Fruit fly (Drosophila melanogaster) whole organism, wandering third instar larva: ENCODE results near the gene CG16953.
A peak's percentile ranks its signal among the peaks of the same experiment; 100 is the strongest.

ENCODE experiments used
- Abd-B ChIP-seq: fragments of >200 bp; optimal IDR thresholded peaks from 2 replicates; lab custom pipeline; 2017; ENCODE audit warnings: missing biosample characterization, missing genetic modification characterization
- CG32264 ChIP-seq: fragments of 200-800 bp; sonication (Bioruptor generic); optimal IDR thresholded peaks from 2 replicates; lab custom pipeline; 2016; ENCODE audit warnings: missing biosample characterization, missing genetic modification characterization
- CG9705 ChIP-seq: fragments of 200-800 bp; sonication (Bioruptor generic); optimal IDR thresholded peaks from 2 replicates; lab custom pipeline; 2018; ENCODE audit warnings: missing biosample characterization, mild to moderate bottlenecking, missing genetic modification characterization
- CrebA ChIP-seq: fragments of 200-800 bp; sonication (Bioruptor generic); optimal IDR thresholded peaks from 2 replicates; lab custom pipeline; 2016; ENCODE audit warnings: missing biosample characterization, mild to moderate bottlenecking, missing genetic modification characterization, borderline replicate concordance
- Dfd ChIP-seq: fragments of >200 bp; optimal IDR thresholded peaks from 2 replicates; lab custom pipeline; 2017; ENCODE audit warnings: missing biosample characterization, missing genetic modification characterization
- Dif ChIP-seq: fragments of 200-275, 200-300 bp; sonication (Bioruptor generic); optimal IDR thresholded peaks from 2 replicates; lab custom pipeline; 2018; ENCODE audit warnings: missing biosample characterization, missing genetic modification characterization; ENCODE audit not compliant: partially characterized antibody
- GATAd ChIP-seq: sonication (Bioruptor generic); optimal IDR thresholded peaks from 2 replicates; lab custom pipeline; 2016; ENCODE audit warnings: missing biosample characterization, missing genetic modification characterization
- HLH106 ChIP-seq: fragments of 200-800 bp; optimal IDR thresholded peaks from 3 replicates; lab custom pipeline; 2019; ENCODE audit warnings: missing biosample characterization, mild to moderate bottlenecking, missing genetic modification characterization, moderate library complexity
- Hnf4 ChIP-seq: fragments of 200-800 bp; sonication (Bioruptor generic); optimal IDR thresholded peaks from 2 replicates; lab custom pipeline; 2016; ENCODE audit warnings: missing biosample characterization, mild to moderate bottlenecking, missing genetic modification characterization
- Hr78 ChIP-seq: fragments of >200 bp; optimal IDR thresholded peaks from 2 replicates; lab custom pipeline; 2017; ENCODE audit warnings: missing biosample characterization, missing genetic modification characterization
- Hr83 ChIP-seq: fragments of 200-300 bp; sonication (Bioruptor generic); optimal IDR thresholded peaks from 2 replicates; lab custom pipeline; 2016; ENCODE audit warnings: missing biosample characterization, mild to moderate bottlenecking, missing genetic modification characterization, moderate library complexity; ENCODE audit not compliant: poor library complexity, severe bottlenecking
- Jra ChIP-seq: sonication (Bioruptor generic); optimal IDR thresholded peaks from 2 replicates; lab custom pipeline; 2016; ENCODE audit warnings: missing biosample characterization, missing genetic modification characterization
- Mio ChIP-seq: sonication (Bioruptor generic); optimal IDR thresholded peaks from 2 replicates; lab custom pipeline; 2016; ENCODE audit warnings: missing biosample characterization, missing genetic modification characterization
- Myc ChIP-seq: fragments of >200 bp; optimal IDR thresholded peaks from 2 replicates; lab custom pipeline; 2017
- N ChIP-seq: fragments of >200 bp; optimal IDR thresholded peaks from 2 replicates; lab custom pipeline; 2018; ENCODE audit warnings: missing biosample characterization, missing external identifiers, missing genetic modification characterization
- OdsH ChIP-seq: fragments of 200-800 bp; sonication (Bioruptor generic); optimal IDR thresholded peaks from 2 replicates; lab custom pipeline; 2016; ENCODE audit warnings: missing biosample characterization, mild to moderate bottlenecking, missing genetic modification characterization
- Rel ChIP-seq, 2 experiments: fragments of 200-800 bp; sonication (Bioruptor generic) in 1 of 2; optimal IDR thresholded peaks; 2 replicates in 1 of 2; 3 replicates in 1 of 2; lab custom pipeline; 2016 to 2019; ENCODE audit warnings: mild to moderate bottlenecking in 2 of 2, missing biosample characterization in 2 of 2, missing genetic modification characterization in 2 of 2, moderate library complexity in 1 of 2
- Sp1 ChIP-seq: fragments of 200-800 bp; sonication (Bioruptor generic); optimal IDR thresholded peaks from 3 replicates; lab custom pipeline; 2019; ENCODE audit warnings: missing biosample characterization, mild to moderate bottlenecking, missing genetic modification characterization, moderate library complexity
- Vsx2 ChIP-seq: fragments of 200-300, 225-300 bp; sonication (Bioruptor generic); optimal IDR thresholded peaks from 2 replicates; lab custom pipeline; 2018; ENCODE audit warnings: missing biosample characterization, missing genetic modification characterization; ENCODE audit not compliant: partially characterized antibody
- br ChIP-seq: fragments of 200-800 bp; sonication (Bioruptor generic); optimal IDR thresholded peaks from 2 replicates; lab custom pipeline; 2016; ENCODE audit warnings: missing biosample characterization, missing genetic modification characterization
- brk ChIP-seq: fragments of 200-800 bp; sonication (Bioruptor generic); optimal IDR thresholded peaks from 2 replicates; lab custom pipeline; 2016; ENCODE audit warnings: missing biosample characterization, mild to moderate bottlenecking, missing genetic modification characterization
- dl ChIP-seq, 2 experiments: fragments of 175-275, 200-275 bp in 1 of 2; fragments of 200-275 bp in 1 of 2; sonication (Bioruptor generic); optimal IDR thresholded peaks; lab custom pipeline; 2018; ENCODE audit warnings: mild to moderate bottlenecking in 2 of 2, missing biosample characterization in 2 of 2, missing genetic modification characterization in 2 of 2, moderate library complexity in 2 of 2; ENCODE audit not compliant: partially characterized antibody in 2 of 2, insufficient read depth in 1 of 2
- dmrt93B ChIP-seq: fragments of 200-800 bp; sonication (Bioruptor generic); optimal IDR thresholded peaks from 2 replicates; lab custom pipeline; 2018; ENCODE audit warnings: missing biosample characterization, mild to moderate bottlenecking, missing genetic modification characterization
- dsf ChIP-seq: sonication (Bioruptor generic); optimal IDR thresholded peaks from 2 replicates; lab custom pipeline; 2016; ENCODE audit warnings: missing biosample characterization, missing genetic modification characterization, borderline replicate concordance
- ey ChIP-seq: fragments of 200-800 bp; sonication (Bioruptor generic); optimal IDR thresholded peaks from 2 replicates; lab custom pipeline; 2016; ENCODE audit warnings: missing biosample characterization, missing genetic modification characterization
- foxo ChIP-seq, 2 experiments: fragments of 200-800 bp; sonication (Bioruptor generic); optimal IDR thresholded peaks; 2 replicates in 1 of 2; 3 replicates in 1 of 2; lab custom pipeline; 2016 to 2017; ENCODE audit warnings: missing biosample characterization in 2 of 2, missing genetic modification characterization in 2 of 2
- fru ChIP-seq: fragments of 200-800 bp; sonication (Bioruptor generic); optimal IDR thresholded peaks from 3 replicates; lab custom pipeline; 2016; ENCODE audit warnings: missing biosample characterization, mild to moderate bottlenecking, missing genetic modification characterization
- h ChIP-seq: fragments of 200-800 bp; sonication (Bioruptor generic); optimal IDR thresholded peaks from 3 replicates; lab custom pipeline; 2016; ENCODE audit warnings: missing biosample characterization, mild to moderate bottlenecking, missing genetic modification characterization
- jim ChIP-seq: fragments of 175-275, 200-325 bp; sonication (Bioruptor generic); optimal IDR thresholded peaks from 2 replicates; lab custom pipeline; 2016; ENCODE audit warnings: missing biosample characterization, mild to moderate bottlenecking, missing genetic modification characterization
- lola ChIP-seq: fragments of >200 bp; optimal IDR thresholded peaks from 2 replicates; lab custom pipeline; 2017; ENCODE audit warnings: missing biosample characterization, missing genetic modification characterization
- pan ChIP-seq: fragments of >200 bp; optimal IDR thresholded peaks from 2 replicates; lab custom pipeline; 2017
- psq ChIP-seq: fragments of 200-800 bp; sonication (Bioruptor generic); optimal IDR thresholded peaks from 3 replicates; lab custom pipeline; 2017; ENCODE audit warnings: missing biosample characterization, mild to moderate bottlenecking, missing genetic modification characterization, moderate library complexity
- rgr ChIP-seq: fragments of 200-800 bp; sonication (Bioruptor generic); optimal IDR thresholded peaks from 3 replicates; lab custom pipeline; 2016; ENCODE audit warnings: missing biosample characterization, mild to moderate bottlenecking, missing genetic modification characterization
- sage ChIP-seq: fragments of 200-800 bp; sonication (Bioruptor generic); optimal IDR thresholded peaks from 2 replicates; lab custom pipeline; 2016; ENCODE audit warnings: missing biosample characterization, mild to moderate bottlenecking, missing genetic modification characterization
- sv ChIP-seq: fragments of 200-800 bp; sonication (Bioruptor generic); optimal IDR thresholded peaks from 3 replicates; lab custom pipeline; 2016; ENCODE audit warnings: missing biosample characterization, missing genetic modification characterization
- tai ChIP-seq: sonication (Bioruptor generic); optimal IDR thresholded peaks from 2 replicates; lab custom pipeline; 2016; ENCODE audit warnings: missing biosample characterization, missing genetic modification characterization
- usp ChIP-seq: fragments of >200 bp; optimal IDR thresholded peaks from 2 replicates; lab custom pipeline; 2017; ENCODE audit warnings: missing biosample characterization, missing genetic modification characterization
- woc ChIP-seq: sonication (Bioruptor generic); optimal IDR thresholded peaks from 2 replicates; lab custom pipeline; 2016; ENCODE audit warnings: missing biosample characterization, mild to moderate bottlenecking, missing genetic modification characterization

Gene CG16953

DNA sequence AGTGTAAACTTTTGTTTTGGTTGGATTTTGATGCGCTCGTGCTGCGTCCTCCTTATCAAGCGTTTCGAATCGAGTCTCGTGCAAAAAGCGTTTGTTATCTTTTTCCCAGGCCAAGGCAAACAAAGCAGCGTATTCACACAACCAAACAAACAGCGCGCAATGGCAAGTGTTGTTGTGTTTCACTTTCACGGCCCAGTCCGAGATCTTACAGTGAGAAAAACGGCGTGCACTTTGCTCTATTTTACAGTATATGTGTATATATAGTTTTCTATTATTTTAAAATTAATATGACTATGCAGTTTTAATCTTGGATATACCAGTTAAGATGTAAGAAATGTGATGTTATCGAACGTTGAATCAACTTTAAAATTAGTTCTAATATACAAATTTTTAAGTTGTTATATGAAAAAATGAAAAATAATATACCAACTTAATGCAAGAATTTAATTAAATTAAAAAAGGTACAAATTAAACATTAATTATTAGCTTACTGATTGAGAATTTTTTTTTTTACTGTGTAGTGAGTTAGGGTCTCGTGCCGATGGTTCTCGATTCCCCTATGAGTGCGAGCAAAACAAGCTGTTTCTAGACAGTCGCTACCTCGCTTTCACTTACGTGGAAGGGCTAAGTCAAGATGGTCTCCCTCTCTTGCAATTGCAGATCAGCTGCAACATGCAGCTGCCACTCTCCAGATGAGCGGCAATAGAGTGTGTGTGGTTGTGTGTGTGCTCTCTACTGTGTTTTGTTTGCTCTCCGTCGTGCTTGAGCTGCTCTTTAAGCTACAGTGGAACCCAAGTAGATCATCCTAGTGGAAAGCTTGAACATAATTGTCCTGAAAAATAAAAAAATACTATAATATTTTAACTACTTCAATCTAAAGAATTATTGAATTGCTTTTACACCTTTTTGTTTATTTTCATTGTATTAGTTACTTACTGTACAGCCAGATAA is 8.8 kb upstream of the CG16953 start (continued):
- peak; percentile 51 to 74 for TF ChIP-seq dl (GFP tag; optimal IDR thresholded peaks at IDR 0.05; lab: Kevin White, UChicago; ENCODE audit: insufficient read depth in 1 of 2, partially characterized antibody in 2 of 2)
- TF ChIP-seq usp (GFP tag; lab: Kevin White, UChicago), result no peak
- no peak for TF ChIP-seq Abd-B (GFP tag; lab: Kevin White, UChicago)
- TF ChIP-seq dsf (GFP tag; lab: Kevin White, UChicago), result peak; percentile 1
- peak; percentile 44 for TF ChIP-seq ey (GFP tag; lab: Kevin White, UChicago)
- no peak for TF ChIP-seq CG32264
- TF ChIP-seq fru (GFP tag; lab: Kevin White, UChicago), result peak; percentile 64
- TF ChIP-seq lola, result no peak

DNA sequence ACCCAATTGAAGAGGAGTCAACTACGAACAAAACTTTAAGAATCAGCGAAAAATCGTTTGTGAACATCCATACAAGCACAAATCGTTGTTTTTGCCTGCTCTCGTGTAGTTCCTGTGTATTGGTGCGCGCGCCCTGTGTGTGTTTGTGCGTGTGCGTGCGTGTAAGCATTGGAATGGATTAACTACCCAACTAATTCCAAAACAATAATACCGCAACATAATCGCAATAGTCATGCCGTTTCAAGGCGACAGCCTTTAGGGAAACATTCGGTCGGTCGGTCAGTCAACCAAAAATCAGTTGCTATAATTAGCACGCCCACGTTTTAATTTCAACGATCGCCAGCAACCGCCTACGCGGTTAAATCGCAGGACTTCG is 7.8 kb upstream of the CG16953 start:
- no peak for TF ChIP-seq CG32264
- TF ChIP-seq Dif (GFP tag; lab: Kevin White, UChicago), result no peak
- no peak for TF ChIP-seq Vsx2
- TF ChIP-seq Hnf4 (GFP tag; lab: Kevin White, UChicago), result no peak

DNA sequence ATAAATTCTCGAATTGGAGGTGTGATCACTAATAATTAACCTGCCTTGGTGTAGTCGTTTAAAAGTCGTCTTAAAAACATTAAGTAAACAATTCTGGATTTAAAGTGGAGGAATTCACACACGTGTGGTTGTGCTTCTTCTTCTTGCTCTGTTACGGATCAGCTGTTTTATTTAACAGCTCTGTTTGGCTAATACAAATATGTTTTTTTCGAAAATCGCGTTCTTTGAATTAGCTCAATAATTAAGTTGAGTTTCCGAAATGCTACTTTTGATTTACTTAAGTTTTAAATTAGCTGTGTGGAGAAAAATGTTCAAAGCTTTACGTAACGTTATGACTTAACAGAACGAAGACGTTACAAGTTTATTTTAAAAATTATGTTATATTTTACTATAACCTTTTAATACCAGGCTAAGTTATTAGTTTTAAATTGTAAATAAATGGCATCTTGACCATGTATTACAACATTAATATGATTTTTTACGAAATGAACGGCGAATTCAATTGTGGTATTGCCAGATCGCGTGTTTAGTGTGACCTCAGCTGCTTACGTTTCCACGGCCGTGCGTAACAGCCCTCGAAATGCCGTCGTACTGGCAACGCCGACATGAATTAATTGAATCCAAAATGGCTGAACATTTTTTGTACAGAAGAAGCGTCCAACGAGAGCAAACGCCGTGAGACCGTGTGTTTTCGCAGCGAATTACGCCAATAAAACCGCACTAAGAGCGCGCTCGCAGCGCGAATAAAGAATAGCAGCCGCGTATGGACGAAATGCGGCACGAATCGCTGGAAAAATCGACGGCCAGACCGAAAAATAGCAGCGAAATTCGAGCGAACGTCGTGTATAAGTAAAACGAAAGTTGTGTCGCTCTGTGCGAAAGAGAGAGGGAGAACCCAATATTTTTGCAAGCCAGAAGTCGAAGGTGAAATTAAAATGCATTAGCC is 7.2 kb upstream of the CG16953 start, which contains the start of the genes Pus1 and bon:
TSS of gene Pus1 (minus strand) at position 155 of the 946 bp plus-strand sequence.
TSS of gene bon (plus strand) at position 623 of the 946 bp plus-strand sequence.
- no peak for TF ChIP-seq dsf (GFP tag; lab: Kevin White, UChicago)
- no peak for TF ChIP-seq Abd-B (GFP tag; lab: Kevin White, UChicago)
- no peak for TF ChIP-seq GATAd (GFP tag; lab: Kevin White, UChicago)
- TF ChIP-seq dl (GFP tag; optimal IDR thresholded peaks at IDR 0.05; lab: Kevin White, UChicago; ENCODE audit: insufficient read depth in 1 of 2, partially characterized antibody in 2 of 2), result no peak
- TF ChIP-seq br (GFP tag; lab: Kevin White, UChicago), result no peak
- peak; percentile 30 for TF ChIP-seq rgr
- TF ChIP-seq sv, result no peak
- no peak for TF ChIP-seq Rel (GFP tag; optimal IDR thresholded peaks at IDR 0.05; lab: Kevin White, UChicago)
- peak; percentile 61 for TF ChIP-seq Rel (tag; optimal IDR thresholded peaks at IDR 0.05; lab: Kevin White, UChicago)
- peak; percentile 39 for TF ChIP-seq Hr83 (GFP tag; lab: Kevin White, UChicago)
- peak; percentile 89 for TF ChIP-seq Vsx2
- peak; percentile 29 for TF ChIP-seq Dif (GFP tag; lab: Kevin White, UChicago)
- no peak for TF ChIP-seq jim (GFP tag; lab: Kevin White, UChicago)
- peak; percentile 36 for TF ChIP-seq h (GFP tag; lab: Kevin White, UChicago)
- no peak for TF ChIP-seq Hr78
- no peak for TF ChIP-seq CG32264
- TF ChIP-seq lola, result no peak
- peak; percentile 15 for TF ChIP-seq Sp1 (GFP tag; lab: Kevin White, UChicago)
- TF ChIP-seq tai (GFP tag; lab: Kevin White, UChicago), result no peak
- no peak for TF ChIP-seq woc
- peak; percentile 12 for TF ChIP-seq Jra (GFP tag; lab: Kevin White, UChicago)
- no peak for TF ChIP-seq CG9705 (GFP tag; lab: Kevin White, UChicago)
- peak; percentile 62 for TF ChIP-seq brk (GFP tag; lab: Kevin White, UChicago)
- TF ChIP-seq Mio (GFP tag; lab: Kevin White, UChicago), result no peak
- peak; percentile 46 for TF ChIP-seq sage (GFP tag; lab: Kevin White, UChicago)
- peak; percentile 5 for TF ChIP-seq HLH106 (tag; lab: Kevin White, UChicago)
- peak; percentile 1 for TF ChIP-seq fru (GFP tag; lab: Kevin White, UChicago)
- TF ChIP-seq usp (GFP tag; lab: Kevin White, UChicago), result no peak
- TF ChIP-seq Dfd (GFP tag; lab: Kevin White, UChicago), result no peak
- peak; percentile 40 for TF ChIP-seq psq
- TF ChIP-seq Hnf4 (GFP tag; lab: Kevin White, UChicago), result peak; percentile 6
- TF ChIP-seq N (GFP tag; lab: Kevin White, UChicago), result no peak
- TF ChIP-seq pan, result no peak
- TF ChIP-seq CrebA (GFP tag; lab: Kevin White, UChicago), result no peak
- no peak for TF ChIP-seq ey (GFP tag; lab: Kevin White, UChicago)
- TF ChIP-seq foxo (GFP tag; optimal IDR thresholded peaks at IDR 0.05; lab: Kevin White, UChicago), result peak in 1 of 2 experiments; percentile 59
- TF ChIP-seq OdsH (GFP tag; lab: Kevin White, UChicago), result no peak
- TF ChIP-seq Myc (lab: Kevin White, UChicago), result peak; percentile 24
- no peak for TF ChIP-seq dmrt93B (GFP tag; lab: Kevin White, UChicago)
